Fruit fly (Drosophila melanogaster) whole organism, wandering third instar larva: ENCODE data around the gene CG43844.

ENCODE experiments used
- Abd-B ChIP-seq: fragments of >200 bp; optimal IDR thresholded peaks from 2 replicates; lab custom pipeline; 2017; ENCODE audit warnings: missing biosample characterization, missing genetic modification characterization
- CG32264 ChIP-seq: fragments of 200-800 bp; sonication (Bioruptor generic); optimal IDR thresholded peaks from 2 replicates; lab custom pipeline; 2016; ENCODE audit warnings: missing biosample characterization, missing genetic modification characterization
- CG9705 ChIP-seq: fragments of 200-800 bp; sonication (Bioruptor generic); optimal IDR thresholded peaks from 2 replicates; lab custom pipeline; 2018; ENCODE audit warnings: missing biosample characterization, mild to moderate bottlenecking, missing genetic modification characterization
- CrebA ChIP-seq: fragments of 200-800 bp; sonication (Bioruptor generic); optimal IDR thresholded peaks from 2 replicates; lab custom pipeline; 2016; ENCODE audit warnings: missing biosample characterization, mild to moderate bottlenecking, missing genetic modification characterization, borderline replicate concordance
- Dfd ChIP-seq: fragments of >200 bp; optimal IDR thresholded peaks from 2 replicates; lab custom pipeline; 2017; ENCODE audit warnings: missing biosample characterization, missing genetic modification characterization
- Dif ChIP-seq: fragments of 200-275, 200-300 bp; sonication (Bioruptor generic); optimal IDR thresholded peaks from 2 replicates; lab custom pipeline; 2018; ENCODE audit warnings: missing biosample characterization, missing genetic modification characterization; ENCODE audit not compliant: partially characterized antibody
- GATAd ChIP-seq: sonication (Bioruptor generic); optimal IDR thresholded peaks from 2 replicates; lab custom pipeline; 2016; ENCODE audit warnings: missing biosample characterization, missing genetic modification characterization
- HLH106 ChIP-seq: fragments of 200-800 bp; optimal IDR thresholded peaks from 3 replicates; lab custom pipeline; 2019; ENCODE audit warnings: missing biosample characterization, mild to moderate bottlenecking, missing genetic modification characterization, moderate library complexity
- Hnf4 ChIP-seq: fragments of 200-800 bp; sonication (Bioruptor generic); optimal IDR thresholded peaks from 2 replicates; lab custom pipeline; 2016; ENCODE audit warnings: missing biosample characterization, mild to moderate bottlenecking, missing genetic modification characterization
- Hr78 ChIP-seq: fragments of >200 bp; optimal IDR thresholded peaks from 2 replicates; lab custom pipeline; 2017; ENCODE audit warnings: missing biosample characterization, missing genetic modification characterization
- Hr83 ChIP-seq: fragments of 200-300 bp; sonication (Bioruptor generic); optimal IDR thresholded peaks from 2 replicates; lab custom pipeline; 2016; ENCODE audit warnings: missing biosample characterization, mild to moderate bottlenecking, missing genetic modification characterization, moderate library complexity; ENCODE audit not compliant: poor library complexity, severe bottlenecking
- Jra ChIP-seq: sonication (Bioruptor generic); optimal IDR thresholded peaks from 2 replicates; lab custom pipeline; 2016; ENCODE audit warnings: missing biosample characterization, missing genetic modification characterization
- Mio ChIP-seq: sonication (Bioruptor generic); optimal IDR thresholded peaks from 2 replicates; lab custom pipeline; 2016; ENCODE audit warnings: missing biosample characterization, missing genetic modification characterization
- Myc ChIP-seq: fragments of >200 bp; optimal IDR thresholded peaks from 2 replicates; lab custom pipeline; 2017
- N ChIP-seq: fragments of >200 bp; optimal IDR thresholded peaks from 2 replicates; lab custom pipeline; 2018; ENCODE audit warnings: missing biosample characterization, missing external identifiers, missing genetic modification characterization
- OdsH ChIP-seq: fragments of 200-800 bp; sonication (Bioruptor generic); optimal IDR thresholded peaks from 2 replicates; lab custom pipeline; 2016; ENCODE audit warnings: missing biosample characterization, mild to moderate bottlenecking, missing genetic modification characterization
- Rel ChIP-seq, 2 experiments: fragments of 200-800 bp; sonication (Bioruptor generic) in 1 of 2; optimal IDR thresholded peaks; 2 replicates in 1 of 2; 3 replicates in 1 of 2; lab custom pipeline; 2016 to 2019; ENCODE audit warnings: mild to moderate bottlenecking in 2 of 2, missing biosample characterization in 2 of 2, missing genetic modification characterization in 2 of 2, moderate library complexity in 1 of 2
- Sp1 ChIP-seq: fragments of 200-800 bp; sonication (Bioruptor generic); optimal IDR thresholded peaks from 3 replicates; lab custom pipeline; 2019; ENCODE audit warnings: missing biosample characterization, mild to moderate bottlenecking, missing genetic modification characterization, moderate library complexity
- Vsx2 ChIP-seq: fragments of 200-300, 225-300 bp; sonication (Bioruptor generic); optimal IDR thresholded peaks from 2 replicates; lab custom pipeline; 2018; ENCODE audit warnings: missing biosample characterization, missing genetic modification characterization; ENCODE audit not compliant: partially characterized antibody
- br ChIP-seq: fragments of 200-800 bp; sonication (Bioruptor generic); optimal IDR thresholded peaks from 2 replicates; lab custom pipeline; 2016; ENCODE audit warnings: missing biosample characterization, missing genetic modification characterization
- brk ChIP-seq: fragments of 200-800 bp; sonication (Bioruptor generic); optimal IDR thresholded peaks from 2 replicates; lab custom pipeline; 2016; ENCODE audit warnings: missing biosample characterization, mild to moderate bottlenecking, missing genetic modification characterization
- dl ChIP-seq, 2 experiments: fragments of 175-275, 200-275 bp in 1 of 2; fragments of 200-275 bp in 1 of 2; sonication (Bioruptor generic); optimal IDR thresholded peaks; lab custom pipeline; 2018; ENCODE audit warnings: mild to moderate bottlenecking in 2 of 2, missing biosample characterization in 2 of 2, missing genetic modification characterization in 2 of 2, moderate library complexity in 2 of 2; ENCODE audit not compliant: partially characterized antibody in 2 of 2, insufficient read depth in 1 of 2
- dmrt93B ChIP-seq: fragments of 200-800 bp; sonication (Bioruptor generic); optimal IDR thresholded peaks from 2 replicates; lab custom pipeline; 2018; ENCODE audit warnings: missing biosample characterization, mild to moderate bottlenecking, missing genetic modification characterization
- dsf ChIP-seq: sonication (Bioruptor generic); optimal IDR thresholded peaks from 2 replicates; lab custom pipeline; 2016; ENCODE audit warnings: missing biosample characterization, missing genetic modification characterization, borderline replicate concordance
- ey ChIP-seq: fragments of 200-800 bp; sonication (Bioruptor generic); optimal IDR thresholded peaks from 2 replicates; lab custom pipeline; 2016; ENCODE audit warnings: missing biosample characterization, missing genetic modification characterization
- foxo ChIP-seq, 2 experiments: fragments of 200-800 bp; sonication (Bioruptor generic); optimal IDR thresholded peaks; 2 replicates in 1 of 2; 3 replicates in 1 of 2; lab custom pipeline; 2016 to 2017; ENCODE audit warnings: missing biosample characterization in 2 of 2, missing genetic modification characterization in 2 of 2
- fru ChIP-seq: fragments of 200-800 bp; sonication (Bioruptor generic); optimal IDR thresholded peaks from 3 replicates; lab custom pipeline; 2016; ENCODE audit warnings: missing biosample characterization, mild to moderate bottlenecking, missing genetic modification characterization
- h ChIP-seq: fragments of 200-800 bp; sonication (Bioruptor generic); optimal IDR thresholded peaks from 3 replicates; lab custom pipeline; 2016; ENCODE audit warnings: missing biosample characterization, mild to moderate bottlenecking, missing genetic modification characterization
- jim ChIP-seq: fragments of 175-275, 200-325 bp; sonication (Bioruptor generic); optimal IDR thresholded peaks from 2 replicates; lab custom pipeline; 2016; ENCODE audit warnings: missing biosample characterization, mild to moderate bottlenecking, missing genetic modification characterization
- lola ChIP-seq: fragments of >200 bp; optimal IDR thresholded peaks from 2 replicates; lab custom pipeline; 2017; ENCODE audit warnings: missing biosample characterization, missing genetic modification characterization
- pan ChIP-seq: fragments of >200 bp; optimal IDR thresholded peaks from 2 replicates; lab custom pipeline; 2017
- psq ChIP-seq: fragments of 200-800 bp; sonication (Bioruptor generic); optimal IDR thresholded peaks from 3 replicates; lab custom pipeline; 2017; ENCODE audit warnings: missing biosample characterization, mild to moderate bottlenecking, missing genetic modification characterization, moderate library complexity
- rgr ChIP-seq: fragments of 200-800 bp; sonication (Bioruptor generic); optimal IDR thresholded peaks from 3 replicates; lab custom pipeline; 2016; ENCODE audit warnings: missing biosample characterization, mild to moderate bottlenecking, missing genetic modification characterization
- sage ChIP-seq: fragments of 200-800 bp; sonication (Bioruptor generic); optimal IDR thresholded peaks from 2 replicates; lab custom pipeline; 2016; ENCODE audit warnings: missing biosample characterization, mild to moderate bottlenecking, missing genetic modification characterization
- sv ChIP-seq: fragments of 200-800 bp; sonication (Bioruptor generic); optimal IDR thresholded peaks from 3 replicates; lab custom pipeline; 2016; ENCODE audit warnings: missing biosample characterization, missing genetic modification characterization
- tai ChIP-seq: sonication (Bioruptor generic); optimal IDR thresholded peaks from 2 replicates; lab custom pipeline; 2016; ENCODE audit warnings: missing biosample characterization, missing genetic modification characterization
- usp ChIP-seq: fragments of >200 bp; optimal IDR thresholded peaks from 2 replicates; lab custom pipeline; 2017; ENCODE audit warnings: missing biosample characterization, missing genetic modification characterization
- woc ChIP-seq: sonication (Bioruptor generic); optimal IDR thresholded peaks from 2 replicates; lab custom pipeline; 2016; ENCODE audit warnings: missing biosample characterization, mild to moderate bottlenecking, missing genetic modification characterization

Gene CG43844

dm6 chr3R:21921363-21922208 lies 32.2 kb downstream of the CG43844 start (continued):
- TF ChIP-seq pan (lab: Kevin White, UChicago): peak; percentile 71
- TF ChIP-seq, all 38 proteins: peak for 21

- TF ChIP-seq tai: no peak
- TF ChIP-seq ey (GFP tag; lab: Kevin White, UChicago): no peak
- TF ChIP-seq Rel (GFP tag; optimal IDR thresholded peaks at IDR 0.05; lab: Kevin White, UChicago): no peak
- peak; percentile 28 for TF ChIP-seq Rel (tag; optimal IDR thresholded peaks at IDR 0.05; lab: Kevin White, UChicago)
- no peak for TF ChIP-seq HLH106 (tag; lab: Kevin White, UChicago)
- no peak for TF ChIP-seq br (GFP tag; lab: Kevin White, UChicago)
- TF ChIP-seq CG32264 (GFP tag; lab: Kevin White, UChicago): no peak
These were observed 32.9 kb downstream of the CG43844 start for dm6 chr3R:21922244-21922643.

- TF ChIP-seq Dfd (GFP tag; lab: Kevin White, UChicago): no peak
- TF ChIP-seq tai: no peak
- no peak for TF ChIP-seq Vsx2 (GFP tag; lab: Kevin White, UChicago)
- peak; percentile 58 for TF ChIP-seq Sp1
- TF ChIP-seq brk: no peak
- no peak for TF ChIP-seq Hr78 (GFP tag; lab: Kevin White, UChicago)
- no peak for TF ChIP-seq Abd-B
- TF ChIP-seq CG32264 (GFP tag; lab: Kevin White, UChicago): no peak
- TF ChIP-seq psq (GFP tag; lab: Kevin White, UChicago): peak; percentile 43
- no peak for TF ChIP-seq Hr83
- no peak for TF ChIP-seq N (GFP tag; lab: Kevin White, UChicago)
- peak; percentile 27 for TF ChIP-seq br (GFP tag; lab: Kevin White, UChicago)
- TF ChIP-seq Dif (GFP tag; lab: Kevin White, UChicago): no peak
- TF ChIP-seq pan (lab: Kevin White, UChicago): no peak
- no peak for TF ChIP-seq woc (GFP tag; lab: Kevin White, UChicago)
- no peak for TF ChIP-seq sv (GFP tag; lab: Kevin White, UChicago)
- TF ChIP-seq dsf: no peak
- TF ChIP-seq Mio (GFP tag; lab: Kevin White, UChicago): no peak
- TF ChIP-seq HLH106 (tag; lab: Kevin White, UChicago): peak; percentile 67
- peak; percentile 67 for TF ChIP-seq h (GFP tag; lab: Kevin White, UChicago)
- peak; percentile 71 for TF ChIP-seq ey (GFP tag; lab: Kevin White, UChicago)
- TF ChIP-seq dmrt93B (GFP tag; lab: Kevin White, UChicago): peak; percentile 26
- no peak for TF ChIP-seq usp (GFP tag; lab: Kevin White, UChicago)
- no peak for TF ChIP-seq Rel (GFP tag; optimal IDR thresholded peaks at IDR 0.05; lab: Kevin White, UChicago)
- TF ChIP-seq Rel (tag; optimal IDR thresholded peaks at IDR 0.05; lab: Kevin White, UChicago): peak; percentile 88
- no peak for TF ChIP-seq Jra (GFP tag; lab: Kevin White, UChicago)
- no peak for TF ChIP-seq GATAd (GFP tag; lab: Kevin White, UChicago)
- TF ChIP-seq fru: peak; percentile 58
- no peak for TF ChIP-seq lola (GFP tag; lab: Kevin White, UChicago)
- TF ChIP-seq foxo (GFP tag; optimal IDR thresholded peaks at IDR 0.05; lab: Kevin White, UChicago): peak in 1 of 2 experiments; percentile 53
- peak; percentile 49 for TF ChIP-seq rgr
- TF ChIP-seq Myc: no peak
- TF ChIP-seq jim: no peak
- TF ChIP-seq CG9705 (GFP tag; lab: Kevin White, UChicago): peak; percentile 25
- peak; percentile 28 for TF ChIP-seq Hnf4
- no peak for TF ChIP-seq CrebA (GFP tag; lab: Kevin White, UChicago)
- TF ChIP-seq dl (GFP tag; optimal IDR thresholded peaks at IDR 0.05; lab: Kevin White, UChicago; ENCODE audit: insufficient read depth in 1 of 2, partially characterized antibody in 2 of 2): no peak
- TF ChIP-seq OdsH (GFP tag; lab: Kevin White, UChicago): peak; percentile 68
- no peak for TF ChIP-seq sage (GFP tag; lab: Kevin White, UChicago)
These were observed 33.5 kb downstream of the CG43844 start for dm6 chr3R:21922674-21923323.
